Fruit fly (Drosophila melanogaster) whole organism, pupa: ENCODE results near the gene Rnp4F.

Source experiments
- CG10348 ChIP-seq: fragments of 200-800 bp; sonication (Bioruptor generic); IDR thresholded peaks from 2 replicates; pipeline ENCODE4 v1.3.6; 2022; ENCODE audit warnings: missing biosample characterization, missing genetic modification characterization
- CG12605 ChIP-seq: fragments of 200-800 bp; sonication (Bioruptor generic); IDR thresholded peaks from 2 replicates; pipeline ENCODE4 v1.3.6; 2022; ENCODE audit warnings: missing biosample characterization, missing genetic modification characterization
- CG13204 ChIP-seq: fragments of 200-800 bp; sonication (Bioruptor generic); optimal IDR thresholded peaks from 2 replicates; lab custom pipeline; 2018; ENCODE audit warnings: missing biosample characterization, mild to moderate bottlenecking, missing genetic modification characterization, moderate library complexity
- CG15710 ChIP-seq: fragments of 200-800 bp; sonication (Bioruptor generic); optimal IDR thresholded peaks from 2 replicates; lab custom pipeline; 2018; ENCODE audit warnings: missing biosample characterization, mild to moderate bottlenecking, missing genetic modification characterization, moderate library complexity
- CG17806 ChIP-seq: fragments of 200-800 bp; sonication (Bioruptor generic); optimal IDR thresholded peaks from 2 replicates; lab custom pipeline; 2018; ENCODE audit warnings: missing biosample characterization, mild to moderate bottlenecking, missing genetic modification characterization, moderate library complexity
- CG32121 ChIP-seq: fragments of 200-800 bp; sonication (Bioruptor generic); IDR thresholded peaks from 2 replicates; pipeline ENCODE4 v1.3.6; 2022; ENCODE audit warnings: missing biosample characterization, missing genetic modification characterization
- CG34367 ChIP-seq: fragments of 200-800 bp; sonication (Bioruptor generic); optimal IDR thresholded peaks from 2 replicates; lab custom pipeline; 2018; ENCODE audit warnings: missing biosample characterization, mild to moderate bottlenecking, missing genetic modification characterization
- CG4496 ChIP-seq: fragments of 200-800 bp; sonication (Bioruptor generic); IDR thresholded peaks from 3 replicates; pipeline ENCODE4 v1.3.6; 2022; ENCODE audit warnings: missing biosample characterization, missing genetic modification characterization
- CG8159 ChIP-seq: fragments of 200-800 bp; sonication (Bioruptor generic); optimal IDR thresholded peaks from 3 replicates; lab custom pipeline; 2018; ENCODE audit warnings: missing biosample characterization, mild to moderate bottlenecking, missing genetic modification characterization, moderate library complexity
- CG8301 ChIP-seq: fragments of 200-800 bp; sonication (Bioruptor generic); optimal IDR thresholded peaks from 2 replicates; lab custom pipeline; 2018; ENCODE audit warnings: missing biosample characterization, mild to moderate bottlenecking, missing genetic modification characterization
- CG9948 ChIP-seq: fragments of 200-800 bp; sonication (Bioruptor generic); optimal IDR thresholded peaks from 2 replicates; lab custom pipeline; 2018; ENCODE audit warnings: missing biosample characterization, mild to moderate bottlenecking, missing genetic modification characterization, moderate library complexity
- D1 ChIP-seq: fragments of 200-800 bp; sonication (Bioruptor generic); optimal IDR thresholded peaks from 2 replicates; lab custom pipeline; 2018; ENCODE audit warnings: missing biosample characterization, mild to moderate bottlenecking, missing genetic modification characterization, moderate library complexity
- EcR ChIP-seq: fragments of 200-800 bp; sonication (Bioruptor generic); optimal IDR thresholded peaks from 3 replicates; lab custom pipeline; 2019; ENCODE audit warnings: missing biosample characterization, missing genetic modification characterization, mild to moderate bottlenecking, moderate library complexity, missing genetic modification reagents
- Ets98B ChIP-seq: fragments of 200-800 bp; sonication (Bioruptor generic); IDR thresholded peaks from 2 replicates; pipeline ENCODE4 v1.3.6; 2022; ENCODE audit warnings: missing biosample characterization, missing genetic modification characterization
- Pif1A ChIP-seq: fragments of 200-800 bp; sonication (Bioruptor generic); optimal IDR thresholded peaks from 3 replicates; lab custom pipeline; 2016; ENCODE audit warnings: missing biosample characterization, missing genetic modification characterization
- Pif1B ChIP-seq: fragments of 200-800 bp; sonication (Bioruptor generic); optimal IDR thresholded peaks from 3 replicates; lab custom pipeline; 2016; ENCODE audit warnings: missing biosample characterization, missing genetic modification characterization
- Snoo ChIP-seq: fragments of 200-800 bp; sonication (Bioruptor generic); optimal IDR thresholded peaks from 3 replicates; lab custom pipeline; 2017; ENCODE audit warnings: missing biosample characterization, mild to moderate bottlenecking, missing genetic modification characterization, inconsistent platforms
- fd96Ca ChIP-seq: fragments of 200-800 bp; sonication (Bioruptor generic); IDR thresholded peaks from 3 replicates; pipeline ENCODE4 v1.3.6; 2022; ENCODE audit warnings: missing biosample characterization, missing genetic modification characterization
- gl ChIP-seq: fragments of 200-800 bp; sonication (Bioruptor generic); optimal IDR thresholded peaks from 2 replicates; lab custom pipeline; 2018; ENCODE audit warnings: missing biosample characterization, mild to moderate bottlenecking, missing genetic modification characterization
- rn ChIP-seq: fragments of 200-800 bp; sonication (Bioruptor generic); IDR thresholded peaks from 2 replicates; pipeline ENCODE4 v1.3.6; 2022; ENCODE audit warnings: missing biosample characterization, missing genetic modification characterization

Gene Rnp4F

dm6 chrX:5322459-5322883, at the start of gene Rnp4F:
Gene Rnp4F, minus strand, starts transcription at chrX:5322696.
- TF ChIP-seq CG32121 (GFP tag; lab: Robert Waterston, UW), result peak; percentile 63
- TF ChIP-seq gl (tag; lab: Kevin White, UChicago), result peak; percentile 47
- no peak for TF ChIP-seq Pif1B (GFP tag; lab: Kevin White, UChicago)
- peak; percentile 50 for TF ChIP-seq CG17806
- no peak for TF ChIP-seq CG8301
- peak; percentile 72 for TF ChIP-seq Snoo (tag; lab: Kevin White, UChicago)
- peak; percentile 79 for TF ChIP-seq fd96Ca
- TF ChIP-seq EcR (GFP tag; lab: Kevin White, UChicago), result no peak
- peak; percentile 58 for TF ChIP-seq CG34367 (tag; lab: Kevin White, UChicago)
- peak; percentile 60 for TF ChIP-seq Ets98B (GFP tag; lab: Robert Waterston, UW)
- TF ChIP-seq CG8159 (tag; lab: Kevin White, UChicago), result peak; percentile 54
- no peak for TF ChIP-seq CG10348 (GFP tag; lab: Robert Waterston, UW)
- peak; percentile 51 for TF ChIP-seq CG9948 (tag; lab: Kevin White, UChicago)
- peak; percentile 84; the same call in 2 of the 3 replicates for TF ChIP-seq CG4496
- peak; percentile 72 for TF ChIP-seq CG15710 (tag; lab: Kevin White, UChicago)
- peak; percentile 54 for TF ChIP-seq CG12605 (GFP tag; lab: Robert Waterston, UW)
- no peak for TF ChIP-seq CG13204

dm6 chrX:5364031-5364430, 41.5 kb upstream of the Rnp4F start:
- TF ChIP-seq Pif1A (GFP tag; lab: Kevin White, UChicago), result no peak
- no peak for TF ChIP-seq CG10348 (GFP tag; lab: Robert Waterston, UW)
- no peak for TF ChIP-seq Pif1B (GFP tag; lab: Kevin White, UChicago)
- TF ChIP-seq Ets98B (GFP tag; lab: Robert Waterston, UW), result no peak
- TF ChIP-seq gl (tag; lab: Kevin White, UChicago), result no peak
- no peak for TF ChIP-seq EcR (GFP tag; lab: Kevin White, UChicago)
- no peak for TF ChIP-seq fd96Ca
- no peak for TF ChIP-seq CG32121 (GFP tag; lab: Robert Waterston, UW)
- no peak for TF ChIP-seq CG15710 (tag; lab: Kevin White, UChicago)
- no peak for TF ChIP-seq CG17806
- no peak for TF ChIP-seq CG9948 (tag; lab: Kevin White, UChicago)
- TF ChIP-seq CG8301, result no peak
- TF ChIP-seq CG13204, result no peak

DNA sequence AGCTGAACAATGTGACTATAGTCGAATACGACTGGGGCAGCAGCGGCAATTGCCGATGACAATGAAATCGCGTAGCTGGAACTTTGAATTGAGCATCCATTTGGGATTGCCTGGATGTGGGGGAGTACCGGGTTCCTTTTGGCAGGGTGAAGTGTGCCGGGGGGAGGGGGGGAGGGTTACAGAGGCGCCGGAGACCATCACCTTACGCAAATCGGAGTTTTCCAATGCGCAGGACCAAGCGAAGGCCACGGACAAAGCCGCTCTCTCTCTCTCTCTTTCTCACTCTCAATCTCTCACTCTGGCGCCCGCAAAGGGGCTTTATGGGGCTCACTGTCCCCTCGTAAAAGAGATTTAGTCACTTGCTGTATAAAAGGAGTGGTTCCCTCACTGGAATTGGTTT, 40.6 kb upstream of the Rnp4F start:
- no peak for TF ChIP-seq Snoo (tag; lab: Kevin White, UChicago)

DNA sequence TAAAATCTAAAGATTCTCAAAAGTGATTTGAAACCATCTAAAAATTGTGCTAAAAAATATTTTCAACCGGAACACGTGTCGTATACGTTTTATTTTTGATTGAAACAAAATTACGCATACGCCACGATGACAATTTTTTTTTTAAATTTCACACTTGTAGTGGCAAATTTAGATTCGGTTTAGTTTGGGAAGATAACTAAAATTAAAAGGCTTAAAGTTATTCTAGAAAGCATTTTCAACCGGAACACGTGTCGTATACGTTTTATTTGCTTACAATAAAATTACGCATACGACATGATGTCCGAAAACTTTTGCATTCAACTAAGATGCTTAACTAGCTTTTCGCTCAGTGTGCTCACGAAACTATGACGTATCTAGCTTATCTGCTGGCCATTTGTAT, 36.3 kb upstream of the Rnp4F start:
- TF ChIP-seq rn (GFP tag; lab: Robert Waterston, UW), result no peak
- TF ChIP-seq CG12605 (GFP tag; lab: Robert Waterston, UW), result no peak
- no peak for TF ChIP-seq Ets98B (GFP tag; lab: Robert Waterston, UW)
- no peak for TF ChIP-seq CG34367 (tag; lab: Kevin White, UChicago)
- TF ChIP-seq Pif1B (GFP tag; lab: Kevin White, UChicago), result no peak
- no peak for TF ChIP-seq Snoo (tag; lab: Kevin White, UChicago)

DNA sequence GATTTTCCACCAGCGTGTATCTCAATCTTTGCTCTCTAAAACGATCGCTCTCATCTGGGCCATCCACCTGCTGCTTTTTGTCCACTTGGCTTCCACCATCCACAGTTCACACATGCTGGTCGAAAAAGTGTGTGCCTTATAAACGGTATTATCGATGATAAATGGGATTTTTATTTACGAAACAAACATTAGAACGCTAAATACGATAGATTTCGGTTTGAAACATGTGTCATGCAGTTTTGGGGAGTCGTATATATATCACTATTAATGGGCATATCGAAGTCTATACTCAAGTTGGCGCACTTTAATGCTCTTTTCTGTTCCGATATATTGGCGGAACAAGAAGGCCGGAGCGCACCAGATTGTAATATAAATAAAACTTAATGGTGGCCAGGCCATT, 34.5 kb upstream of the Rnp4F start:
- TF ChIP-seq D1 (tag; lab: Kevin White, UChicago) (no peak), CG15710 (tag; lab: Kevin White, UChicago) (no peak), rn (GFP tag; lab: Robert Waterston, UW) (no peak), CG9948 (tag; lab: Kevin White, UChicago) (no peak), CG8159 (tag; lab: Kevin White, UChicago) (no peak), CG12605 (GFP tag; lab: Robert Waterston, UW) (no peak), Snoo (tag; lab: Kevin White, UChicago) (no peak), gl (tag; lab: Kevin White, UChicago) (no peak), Pif1A (GFP tag; lab: Kevin White, UChicago) (no peak), CG8301 (no peak), CG34367 (tag; lab: Kevin White, UChicago) (no peak)

dm6 chrX:5349899-5350575, 27.5 kb upstream of the Rnp4F start:
- TF ChIP-seq Pif1A (GFP tag; lab: Kevin White, UChicago), result no peak
- TF ChIP-seq fd96Ca, result peak; percentile 31; the same call in 1 of the 3 replicates
- TF ChIP-seq CG32121 (GFP tag; lab: Robert Waterston, UW), result peak; percentile 28; the same call in 1 of the 2 replicates
- TF ChIP-seq CG4496, result peak; percentile 31; the same call in 1 of the 3 replicates
- TF ChIP-seq CG8301, result no peak
- peak; percentile 29; the same call in 1 of the 2 replicates for TF ChIP-seq Ets98B (GFP tag; lab: Robert Waterston, UW)

dm6 chrX:5339970-5340369, 17.5 kb upstream of the Rnp4F start, which contains the start of gene SK:
Gene SK, plus strand, starts transcription at chrX:5340236.
- no peak for TF ChIP-seq CG34367 (tag; lab: Kevin White, UChicago)
- no peak for TF ChIP-seq rn (GFP tag; lab: Robert Waterston, UW)
- peak; percentile 63; the same call in 1 of the 2 replicates for TF ChIP-seq CG32121 (GFP tag; lab: Robert Waterston, UW)
- no peak for TF ChIP-seq Snoo (tag; lab: Kevin White, UChicago)
- TF ChIP-seq CG4496, result no peak; the same call in 2 of the 3 replicates
- no peak for TF ChIP-seq CG15710 (tag; lab: Kevin White, UChicago)
- TF ChIP-seq Pif1A (GFP tag; lab: Kevin White, UChicago), result no peak
- TF ChIP-seq fd96Ca, result peak; percentile 52; the same call in 1 of the 3 replicates
- peak; percentile 65; the same call in 1 of the 2 replicates for TF ChIP-seq Ets98B (GFP tag; lab: Robert Waterston, UW)
- no peak for TF ChIP-seq Pif1B (GFP tag; lab: Kevin White, UChicago)
- TF ChIP-seq EcR (GFP tag; lab: Kevin White, UChicago), result no peak
- TF ChIP-seq CG8301, result no peak
